In genomic region chr3R:13990109-13990508, dm6 we compare ENCODE assay signal across 1 fruit fly cellular context.
TF ChIP-seq lines count a peak whose summit lies in the region.

No protein-coding gene starts in this region.

TF ChIP-seq in whole organism, embryonic, 481 proteins besides CTCF, POLR2A, EP300 and RAD21 (continued from another document):
- no peak for TF ChIP-seq CG33557 (GFP tag; optimal IDR thresholded peaks at IDR 0.05; lab: Kevin White, UChicago)
- TF ChIP-seq eve (GFP tag; optimal IDR thresholded peaks at IDR 0.05; lab: Kevin White, UChicago) = no peak
- TF ChIP-seq CG2889 (GFP tag; IDR thresholded peaks at IDR 0.05; lab: Robert Waterston, UW) = no peak
- no peak for TF ChIP-seq CG10462 (GFP tag; optimal IDR thresholded peaks at IDR 0.05; lab: Kevin White, UChicago)
- TF ChIP-seq sens (GFP tag; lab: Kevin White, UChicago) = peak; percentile 70
- TF ChIP-seq p53 (GFP tag; optimal IDR thresholded peaks at IDR 0.05; lab: Kevin White, UChicago) = no peak
- no peak for TF ChIP-seq Spps (tag; optimal IDR thresholded peaks at IDR 0.05; lab: Kevin White, UChicago)
- TF ChIP-seq CG32532 (GFP tag; IDR thresholded peaks at IDR 0.05; lab: Robert Waterston, UW) = no peak
- TF ChIP-seq kay (GFP tag; optimal IDR thresholded peaks at IDR 0.05; lab: Kevin White, UChicago) = no peak
- TF ChIP-seq CG7357 (GFP tag; IDR thresholded peaks at IDR 0.05; lab: Robert Waterston, UW) = no peak
- no peak for TF ChIP-seq Mad (GFP tag; optimal IDR thresholded peaks at IDR 0.05; lab: Kevin White, UChicago)
- no peak for TF ChIP-seq ase (GFP tag; IDR thresholded peaks at IDR 0.05; lab: Robert Waterston, UW)
- peak; percentile 48 for TF ChIP-seq twi (tag; optimal IDR thresholded peaks at IDR 0.05; lab: Kevin White, UChicago)
- no peak for TF ChIP-seq slp2 (GFP tag; optimal IDR thresholded peaks at IDR 0.05; lab: Kevin White, UChicago)
- no peak for TF ChIP-seq da (GFP tag; optimal IDR thresholded peaks at IDR 0.05; lab: Kevin White, UChicago)
- no peak for TF ChIP-seq dm (GFP tag; optimal IDR thresholded peaks at IDR 0.05; lab: Kevin White, UChicago)
- no peak for TF ChIP-seq CG1792 (GFP tag; optimal IDR thresholded peaks at IDR 0.05; lab: Kevin White, UChicago)
- TF ChIP-seq Dip2 (GFP tag; IDR thresholded peaks at IDR 0.05; lab: Robert Waterston, UW) = no peak
- TF ChIP-seq GATAe (GFP tag; conservative IDR thresholded peaks at IDR 0.05; lab: Robert Waterston, UW) = no peak
- no peak for TF ChIP-seq insv (GFP tag; optimal IDR thresholded peaks at IDR 0.05; lab: Kevin White, UChicago)
- TF ChIP-seq zfh1 (GFP tag; IDR thresholded peaks at IDR 0.05; lab: Robert Waterston, UW) = 0 out of 3 replicates have a peak, but pooled peaks have one; percentile 36
- no peak for TF ChIP-seq PHDP (tag; optimal IDR thresholded peaks at IDR 0.05; lab: Kevin White, UChicago)
- TF ChIP-seq tll (GFP tag; optimal IDR thresholded peaks at IDR 0.05; lab: Kevin White, UChicago) = peak in 1 of 2 experiments; percentile 40
- TF ChIP-seq CG14965 (GFP tag; optimal IDR thresholded peaks at IDR 0.05; lab: Kevin White, UChicago; ENCODE audit: borderline replicate concordance) = no peak
- TF ChIP-seq CG10431 (GFP tag; optimal IDR thresholded peaks at IDR 0.05; lab: Kevin White, UChicago) = no peak
- no peak for TF ChIP-seq Drgx (GFP tag; IDR thresholded peaks at IDR 0.05; lab: Robert Waterston, UW)
- no peak for TF ChIP-seq CkIIα-i1 (GFP tag; IDR thresholded peaks at IDR 0.05; lab: Robert Waterston, UW)
- no peak for TF ChIP-seq sc (optimal IDR thresholded peaks at IDR 0.05; lab: Kevin White, UChicago)
- TF ChIP-seq sc (GFP tag; optimal IDR thresholded peaks at IDR 0.05; lab: Kevin White, UChicago) = peak; percentile 5
- no peak for TF ChIP-seq Nf-YB (GFP tag; optimal IDR thresholded peaks at IDR 0.05; lab: Kevin White, UChicago)
- TF ChIP-seq ash1 (GFP tag; optimal IDR thresholded peaks at IDR 0.05; lab: Kevin White, UChicago) = no peak
- no peak for TF ChIP-seq bigmax (GFP tag; optimal IDR thresholded peaks at IDR 0.05; lab: Kevin White, UChicago)
- peak; percentile 35; the same call in 1 of the 2 replicates for TF ChIP-seq Xrp1 (GFP tag; IDR thresholded peaks at IDR 0.05; lab: Robert Waterston, UW)
- no peak for TF ChIP-seq Rx (GFP tag; IDR thresholded peaks at IDR 0.05; lab: Robert Waterston, UW)
- TF ChIP-seq vvl (GFP tag; IDR thresholded peaks at IDR 0.05; lab: Robert Waterston, UW) = 0 out of 2 replicates have a peak, but pooled peaks have one; percentile 12
- no peak for TF ChIP-seq CG15514 (GFP tag; optimal IDR thresholded peaks at IDR 0.05; lab: Kevin White, UChicago)
- TF ChIP-seq sisA (GFP tag; IDR thresholded peaks at IDR 0.05; lab: Robert Waterston, UW) = no peak
- no peak for TF ChIP-seq CG6791 (GFP tag; IDR thresholded peaks at IDR 0.05; lab: Robert Waterston, UW; ENCODE audit: partially characterized antibody)
- no peak for TF ChIP-seq CG1529 (GFP tag; optimal IDR thresholded peaks at IDR 0.05; lab: Kevin White, UChicago)
- no peak for TF ChIP-seq CG4730 (GFP tag; IDR thresholded peaks at IDR 0.05; lab: Robert Waterston, UW)
- no peak for TF ChIP-seq otp (GFP tag; IDR thresholded peaks at IDR 0.05; lab: Robert Waterston, UW)
- TF ChIP-seq CG3407 (GFP tag; optimal IDR thresholded peaks at IDR 0.05; lab: Kevin White, UChicago) = no peak
- TF ChIP-seq CG13424 (tag; optimal IDR thresholded peaks at IDR 0.05; lab: Kevin White, UChicago) = no peak
- no peak for TF ChIP-seq CG7928 (GFP tag; optimal IDR thresholded peaks at IDR 0.05; lab: Kevin White, UChicago)
- TF ChIP-seq Deaf1 (tag; optimal IDR thresholded peaks at IDR 0.05; lab: Kevin White, UChicago) = peak; percentile 3
- 0 out of 2 replicates have a peak, but pooled peaks have one; percentile 41 for TF ChIP-seq chm (GFP tag; IDR thresholded peaks at IDR 0.05; lab: Robert Waterston, UW)
- TF ChIP-seq CG8944 (GFP tag; optimal IDR thresholded peaks at IDR 0.05; lab: Kevin White, UChicago) = no peak
- TF ChIP-seq cg (GFP tag; optimal IDR thresholded peaks at IDR 0.05; lab: Kevin White, UChicago) = peak; percentile 4
- TF ChIP-seq abd-A (tag; optimal IDR thresholded peaks at IDR 0.05; lab: Kevin White, UChicago) = no peak
- TF ChIP-seq CG8478 (optimal IDR thresholded peaks at IDR 0.05; lab: Kevin White, UChicago) = no peak
- no peak for TF ChIP-seq gce (GFP tag; IDR thresholded peaks at IDR 0.05; lab: Robert Waterston, UW)
- TF ChIP-seq Med (GFP tag; lab: Kevin White, UChicago) = peak; percentile 66
- TF ChIP-seq D19A (tag; optimal IDR thresholded peaks at IDR 0.05; lab: Kevin White, UChicago) = peak; percentile 19
- no peak for TF ChIP-seq en (GFP tag; optimal IDR thresholded peaks at IDR 0.05; lab: Kevin White, UChicago)
- no peak for TF ChIP-seq hth (optimal IDR thresholded peaks at IDR 0.05; lab: Kevin White, UChicago)
- no peak for TF ChIP-seq Atf3 (GFP tag; optimal IDR thresholded peaks at IDR 0.05; lab: Kevin White, UChicago)
- no peak for TF ChIP-seq CG7271 (tag; optimal IDR thresholded peaks at IDR 0.05; lab: Kevin White, UChicago)
- TF ChIP-seq Ets65A (GFP tag; lab: Kevin White, UChicago) = peak; percentile 18
- peak; percentile 8 for TF ChIP-seq CG8924 (tag; optimal IDR thresholded peaks at IDR 0.05; lab: Kevin White, UChicago)
- TF ChIP-seq ci (GFP tag; IDR thresholded peaks at IDR 0.05; lab: Robert Waterston, UW) = peak; percentile 91
- TF ChIP-seq prd (optimal IDR thresholded peaks at IDR 0.05; lab: Kevin White, UChicago) = no peak
- TF ChIP-seq prd (GFP tag; IDR thresholded peaks at IDR 0.05; lab: Robert Waterston, UW) = 0 out of 3 replicates have a peak, but pooled peaks have one; percentile 25
- no peak for TF ChIP-seq ATbp (GFP tag; optimal IDR thresholded peaks at IDR 0.05; lab: Kevin White, UChicago)
- 0 out of 2 replicates have a peak, but pooled peaks have one; percentile 9 for TF ChIP-seq sob (GFP tag; IDR thresholded peaks at IDR 0.05; lab: Robert Waterston, UW)
- TF ChIP-seq gt (GFP tag; IDR thresholded peaks at IDR 0.05; lab: Robert Waterston, UW) = no peak
- peak; percentile 50; the same call in 1 of the 3 replicates for TF ChIP-seq Opbp (GFP tag; IDR thresholded peaks at IDR 0.05; lab: Robert Waterston, UW; ENCODE audit: partially characterized antibody)
- peak; percentile 22 for TF ChIP-seq ewg (GFP tag; optimal IDR thresholded peaks at IDR 0.05; lab: Kevin White, UChicago)
- no peak for TF ChIP-seq CG17359 (tag; optimal IDR thresholded peaks at IDR 0.05; lab: Kevin White, UChicago)
- no peak for TF ChIP-seq peb (GFP tag; IDR thresholded peaks at IDR 0.05; lab: Robert Waterston, UW)
- TF ChIP-seq CG1602 (GFP tag; optimal IDR thresholded peaks at IDR 0.05; lab: Kevin White, UChicago) = no peak
- TF ChIP-seq Atf6 (GFP tag; IDR thresholded peaks at IDR 0.05; lab: Robert Waterston, UW) = no peak
- no peak for TF ChIP-seq Ptx1 (GFP tag; IDR thresholded peaks at IDR 0.05; lab: Robert Waterston, UW)
- no peak for TF ChIP-seq grn (GFP tag; optimal IDR thresholded peaks at IDR 0.05; lab: Kevin White, UChicago)
- no peak for TF ChIP-seq CG12071 (GFP tag; optimal IDR thresholded peaks at IDR 0.05; lab: Kevin White, UChicago)
- no peak for TF ChIP-seq CG13296 (GFP tag; optimal IDR thresholded peaks at IDR 0.05; lab: Kevin White, UChicago)
- TF ChIP-seq CG12236 (GFP tag; optimal IDR thresholded peaks at IDR 0.05; lab: Kevin White, UChicago) = no peak
- no peak for TF ChIP-seq CG7372 (GFP tag; IDR thresholded peaks at IDR 0.05; lab: Robert Waterston, UW)
- TF ChIP-seq pan (optimal IDR thresholded peaks at IDR 0.05; lab: Kevin White, UChicago) = no peak
- TF ChIP-seq pan (GFP tag; optimal IDR thresholded peaks at IDR 0.05 in 1 of 2, IDR thresholded peaks at IDR 0.05 in 1 of 2) = no peak
- TF ChIP-seq Side (GFP tag; optimal IDR thresholded peaks at IDR 0.05; lab: Kevin White, UChicago) = no peak
- TF ChIP-seq seq (GFP tag; IDR thresholded peaks at IDR 0.05; lab: Robert Waterston, UW) = peak; percentile 28; the same call in 1 of the 2 replicates
- TF ChIP-seq E2f2 (GFP tag; IDR thresholded peaks at IDR 0.05; lab: Robert Waterston, UW) = no peak
- TF ChIP-seq Dp (GFP tag; optimal IDR thresholded peaks at IDR 0.05; lab: Kevin White, UChicago) = no peak
- no peak for TF ChIP-seq ab (GFP tag; optimal IDR thresholded peaks at IDR 0.05; lab: Kevin White, UChicago)
